Fruit fly (Drosophila melanogaster): ENCODE results near the gene Pen.
A peak's percentile ranks its signal among the peaks of the same experiment; 100 is the strongest.

- TF ChIP-seq CG8478 (optimal IDR thresholded peaks at IDR 0.05) (no peak), CTCF (optimal IDR thresholded peaks at IDR 0.05) (peak in 1 of 2 experiments; percentile 43)
These were observed 47.4 kb upstream of the Pen start, which contains the start of gene Trp1 for dm6 chr2L:10009293-10009695.
